Fruit fly (Drosophila melanogaster) whole organism, prepupa: Measurements from ENCODE around the gene Iyd.

Source experiments
- Blimp-1 ChIP-seq: fragments of 200-800 bp; sonication (Bioruptor generic); optimal IDR thresholded peaks from 3 replicates; lab custom pipeline; 2017; ENCODE audit warnings: missing biosample characterization, missing genetic modification characterization, mild to moderate bottlenecking, moderate library complexity, missing genetic modification reagents
- CG10669 ChIP-seq: fragments of 200-800 bp; sonication (Bioruptor generic); optimal IDR thresholded peaks from 3 replicates; lab custom pipeline; 2018; ENCODE audit warnings: missing biosample characterization, mild to moderate bottlenecking, missing genetic modification characterization, moderate library complexity
- CG11294 ChIP-seq: fragments of 200-800 bp; sonication (Bioruptor generic); IDR thresholded peaks from 2 replicates; pipeline ENCODE4 v1.3.6; 2022; ENCODE audit warnings: missing biosample characterization, missing genetic modification characterization
- CG11762 ChIP-seq: fragments of 200-800 bp; sonication (Bioruptor generic); optimal IDR thresholded peaks from 3 replicates; lab custom pipeline; 2016; ENCODE audit warnings: missing biosample characterization, missing genetic modification characterization; ENCODE audit not compliant: insufficient read depth
- CG15336 ChIP-seq: fragments of 200-800 bp; sonication (Bioruptor generic); IDR thresholded peaks from 2 replicates; pipeline ENCODE4 v1.3.6; 2022; ENCODE audit warnings: missing biosample characterization, missing genetic modification characterization
- CG1621 ChIP-seq: fragments of 200-800 bp; sonication (Bioruptor generic); optimal IDR thresholded peaks from 3 replicates; lab custom pipeline; 2018; ENCODE audit warnings: missing biosample characterization, mild to moderate bottlenecking, missing genetic modification characterization
- CG16779 ChIP-seq: fragments of 200-800 bp; sonication (Bioruptor generic); optimal IDR thresholded peaks from 3 replicates; lab custom pipeline; 2017; ENCODE audit warnings: missing biosample characterization, mild to moderate bottlenecking, missing genetic modification characterization
- CG3032 ChIP-seq: fragments of 200-800 bp; optimal IDR thresholded peaks from 2 replicates; lab custom pipeline; 2019; ENCODE audit warnings: missing biosample characterization, mild to moderate bottlenecking, missing genetic modification characterization, moderate library complexity
- CG31627 ChIP-seq: fragments of 200-800 bp; sonication (Bioruptor generic); optimal IDR thresholded peaks from 3 replicates; lab custom pipeline; 2016; ENCODE audit warnings: missing biosample characterization, missing genetic modification characterization
- CG32006 ChIP-seq: fragments of 200-800 bp; sonication (Bioruptor generic); optimal IDR thresholded peaks from 3 replicates; lab custom pipeline; 2017; ENCODE audit warnings: missing biosample characterization, mild to moderate bottlenecking, missing genetic modification characterization
- CG34406 ChIP-seq: fragments of 200-800 bp; sonication (Bioruptor generic); optimal IDR thresholded peaks from 3 replicates; lab custom pipeline; 2016; ENCODE audit warnings: missing biosample characterization, missing genetic modification characterization
- CG3919 ChIP-seq: fragments of 200-800 bp; sonication (Bioruptor generic); optimal IDR thresholded peaks from 3 replicates; lab custom pipeline; 2016; ENCODE audit warnings: missing biosample characterization, missing genetic modification characterization
- CG4318 ChIP-seq: fragments of 200-800 bp; sonication (Bioruptor generic); optimal IDR thresholded peaks from 3 replicates; lab custom pipeline; 2017; ENCODE audit warnings: missing biosample characterization, mild to moderate bottlenecking, missing genetic modification characterization
- CG6163 ChIP-seq: fragments of 200-800 bp; sonication (Bioruptor generic); IDR thresholded peaks from 3 replicates; pipeline ENCODE4 v1.3.6; 2022; ENCODE audit warnings: missing biosample characterization, missing genetic modification characterization
- CG6276 ChIP-seq: fragments of 200-800 bp; sonication (Bioruptor generic); optimal IDR thresholded peaks from 2 replicates; lab custom pipeline; 2017; ENCODE audit warnings: missing biosample characterization, mild to moderate bottlenecking, missing genetic modification characterization
- CG6792 ChIP-seq: fragments of 200-800 bp; sonication (Bioruptor generic); optimal IDR thresholded peaks from 3 replicates; lab custom pipeline; 2016; ENCODE audit warnings: missing biosample characterization, missing genetic modification characterization
- CG6808 ChIP-seq: fragments of 200-800 bp; sonication (Bioruptor generic); optimal IDR thresholded peaks from 3 replicates; lab custom pipeline; 2017; ENCODE audit warnings: missing biosample characterization, missing genetic modification characterization, mild to moderate bottlenecking, moderate library complexity, missing genetic modification reagents
- CG7368 ChIP-seq: fragments of 200-800 bp; sonication (Bioruptor generic); optimal IDR thresholded peaks from 3 replicates; lab custom pipeline; 2016; ENCODE audit warnings: missing biosample characterization, missing genetic modification characterization
- CG8119 ChIP-seq: fragments of 200-800 bp; sonication (Bioruptor generic); IDR thresholded peaks from 3 replicates; pipeline ENCODE4 v1.3.6; 2022; ENCODE audit warnings: missing biosample characterization, missing genetic modification characterization
- CG8319 ChIP-seq: fragments of 200-800 bp; sonication (Bioruptor generic); optimal IDR thresholded peaks from 3 replicates; lab custom pipeline; 2016; ENCODE audit warnings: missing biosample characterization, missing genetic modification characterization
- CG8632 ChIP-seq: fragments of 200-800 bp; sonication (Bioruptor generic); optimal IDR thresholded peaks from 3 replicates; lab custom pipeline; 2016; ENCODE audit warnings: missing biosample characterization, missing genetic modification characterization
- Eip78C ChIP-seq: fragments of 200-800 bp; sonication (Bioruptor generic); peaks from one replicate; lab custom pipeline; 2016; ENCODE audit warnings: missing biosample characterization, missing genetic modification characterization
- Eip93F ChIP-seq: fragments of 200-800 bp; sonication (Bioruptor generic); optimal IDR thresholded peaks from 2 replicates; lab custom pipeline; 2016; ENCODE audit warnings: missing biosample characterization, mild to moderate bottlenecking, missing genetic modification characterization
- Ets21C ChIP-seq: fragments of 200-800 bp; sonication (Bioruptor generic); optimal IDR thresholded peaks from 3 replicates; lab custom pipeline; 2016; ENCODE audit warnings: missing biosample characterization, missing genetic modification characterization
- Ets96B ChIP-seq: fragments of 200-800 bp; optimal IDR thresholded peaks from 2 replicates; lab custom pipeline; 2019; ENCODE audit warnings: missing biosample characterization, mild to moderate bottlenecking, missing genetic modification characterization, moderate library complexity
- Gug ChIP-seq: fragments of 200-800 bp; sonication (Bioruptor generic); IDR thresholded peaks from 2 replicates; pipeline ENCODE4 v1.3.6; 2022; ENCODE audit warnings: missing biosample characterization, missing genetic modification characterization
- Hr4 ChIP-seq: fragments of 200-800 bp; sonication (Bioruptor generic); optimal IDR thresholded peaks from 3 replicates; lab custom pipeline; 2016; ENCODE audit warnings: missing biosample characterization, missing genetic modification characterization
- Lpt ChIP-seq: fragments of 200-800 bp; sonication (Bioruptor generic); optimal IDR thresholded peaks from 3 replicates; lab custom pipeline; 2016; ENCODE audit warnings: missing biosample characterization, missing genetic modification characterization
- OdsH ChIP-seq: fragments of 200-800 bp; sonication (Bioruptor generic); optimal IDR thresholded peaks from 3 replicates; lab custom pipeline; 2016; ENCODE audit warnings: missing biosample characterization, missing genetic modification characterization
- Smox ChIP-seq: fragments of 200-800 bp; sonication (Bioruptor generic); optimal IDR thresholded peaks from 3 replicates; lab custom pipeline; 2016; ENCODE audit warnings: missing biosample characterization, missing genetic modification characterization
- Sox102F ChIP-seq: fragments of 200-800 bp; sonication (Bioruptor generic); optimal IDR thresholded peaks from 2 replicates; lab custom pipeline; 2016; ENCODE audit warnings: missing biosample characterization, mild to moderate bottlenecking, missing genetic modification characterization
- Sox15 ChIP-seq: fragments of 200-800 bp; sonication (Bioruptor generic); optimal IDR thresholded peaks from 3 replicates; lab custom pipeline; 2016; ENCODE audit warnings: missing biosample characterization, missing genetic modification characterization
- acj6 ChIP-seq: fragments of 200-800 bp; sonication (Bioruptor generic); optimal IDR thresholded peaks from 3 replicates; lab custom pipeline; 2016; ENCODE audit warnings: missing biosample characterization, missing genetic modification characterization
- cyc ChIP-seq: fragments of 200-800 bp; sonication (Bioruptor generic); optimal IDR thresholded peaks from 3 replicates; lab custom pipeline; 2016; ENCODE audit warnings: missing biosample characterization, missing genetic modification characterization
- dac ChIP-seq: fragments of 200-800 bp; sonication (Bioruptor generic); optimal IDR thresholded peaks from 2 replicates; lab custom pipeline; 2017; ENCODE audit warnings: missing biosample characterization, mild to moderate bottlenecking, missing genetic modification characterization
- dsx ChIP-seq: fragments of 200-800 bp; optimal IDR thresholded peaks from 3 replicates; lab custom pipeline; 2019; ENCODE audit warnings: missing biosample characterization, mild to moderate bottlenecking, missing genetic modification characterization, moderate library complexity; ENCODE audit not compliant: poor library complexity, severe bottlenecking
- eg ChIP-seq: fragments of 200-800 bp; sonication (Bioruptor generic); IDR thresholded peaks from 3 replicates; pipeline ENCODE4 v1.3.6; 2022; ENCODE audit warnings: missing biosample characterization, missing genetic modification characterization
- fd59A ChIP-seq: fragments of 200-800 bp; sonication (Bioruptor generic); optimal IDR thresholded peaks from 2 replicates; lab custom pipeline; 2017; ENCODE audit warnings: missing biosample characterization, mild to moderate bottlenecking, missing genetic modification characterization, missing genetic modification reagents
- fd85E ChIP-seq: fragments of 200-800 bp; sonication (Bioruptor generic); optimal IDR thresholded peaks from 3 replicates; lab custom pipeline; 2016; ENCODE audit warnings: missing biosample characterization, missing genetic modification characterization
- net ChIP-seq: fragments of 200-800 bp; sonication (Bioruptor generic); optimal IDR thresholded peaks from 3 replicates; lab custom pipeline; 2016; ENCODE audit warnings: missing biosample characterization, missing genetic modification characterization
- pdm3 ChIP-seq: fragments of 200-800 bp; sonication (Bioruptor generic); optimal IDR thresholded peaks from 3 replicates; lab custom pipeline; 2016; ENCODE audit warnings: missing biosample characterization, missing genetic modification characterization
- salr ChIP-seq, 2 experiments: fragments of 200-800 bp; sonication (Bioruptor generic); optimal IDR thresholded peaks; 3 replicates each; lab custom pipeline; 2016 to 2018; ENCODE audit warnings: missing biosample characterization in 2 of 2, missing genetic modification characterization in 2 of 2, mild to moderate bottlenecking in 1 of 2
- spab ChIP-seq: fragments of 200-800 bp; sonication (Bioruptor generic); optimal IDR thresholded peaks from 2 replicates; lab custom pipeline; 2017; ENCODE audit warnings: missing biosample characterization, mild to moderate bottlenecking, missing genetic modification characterization, missing genetic modification reagents
- ss ChIP-seq, 2 experiments: fragments of 200-800 bp; sonication (Bioruptor generic); optimal IDR thresholded peaks; 2 replicates in 1 of 2; 3 replicates in 1 of 2; lab custom pipeline; 2017 to 2018; ENCODE audit warnings: mild to moderate bottlenecking in 2 of 2, missing biosample characterization in 2 of 2, missing genetic modification characterization in 2 of 2, moderate library complexity in 1 of 2
- topi ChIP-seq: fragments of 200-800 bp; sonication (Bioruptor generic); optimal IDR thresholded peaks from 3 replicates; lab custom pipeline; 2016; ENCODE audit warnings: missing biosample characterization, missing genetic modification characterization
- vri ChIP-seq: fragments of 200-800 bp; sonication (Bioruptor generic); optimal IDR thresholded peaks from 3 replicates; lab custom pipeline; 2016; ENCODE audit warnings: missing biosample characterization, mild to moderate bottlenecking, missing genetic modification characterization

The Iyd gene

dm6 chr3L:11091943-11092609, 4.0 kb downstream of the Iyd start (continued):
- TF ChIP-seq dac, result no peak
- TF ChIP-seq spab, result peak; percentile 35
- no peak for TF ChIP-seq dsx
- TF ChIP-seq Blimp-1, result peak; percentile 15
- peak; percentile 95 for TF ChIP-seq vri (GFP tag; lab: Kevin White, UChicago)
- TF ChIP-seq CG8632 (GFP tag; lab: Kevin White, UChicago), result peak; percentile 53
- TF ChIP-seq pdm3 (GFP tag; lab: Kevin White, UChicago), result peak; percentile 66
- peak; percentile 76 for TF ChIP-seq topi
- TF ChIP-seq CG8119, result peak; percentile 39; the same call in 1 of the 3 replicates
- TF ChIP-seq CG7368 (GFP tag; lab: Kevin White, UChicago), result peak; percentile 54
- TF ChIP-seq Eip78C (GFP tag; lab: Kevin White, UChicago), result peak; percentile 84
- peak; percentile 19 for TF ChIP-seq CG16779
- TF ChIP-seq CG1621 (tag; lab: Kevin White, UChicago), result peak; percentile 21
- TF ChIP-seq OdsH (GFP tag; lab: Kevin White, UChicago), result peak; percentile 67
- no peak for TF ChIP-seq Eip93F (GFP tag; lab: Kevin White, UChicago)
- TF ChIP-seq Sox102F (GFP tag; lab: Kevin White, UChicago), result peak; percentile 56
- peak; percentile 21 for TF ChIP-seq CG11762 (GFP tag; lab: Kevin White, UChicago)
- TF ChIP-seq CG8319 (GFP tag; lab: Kevin White, UChicago), result peak; percentile 59
- TF ChIP-seq CG6163 (GFP tag; lab: Robert Waterston, UW), result peak; percentile 72
- peak; percentile 51 for TF ChIP-seq CG6808 (GFP tag; lab: Kevin White, UChicago)
- TF ChIP-seq CG3032 (tag; lab: Kevin White, UChicago), result peak; percentile 41
- peak; percentile 37 for TF ChIP-seq CG32006
- TF ChIP-seq CG15336 (GFP tag; lab: Robert Waterston, UW), result 0 out of 2 replicates have a peak, but pooled peaks have one; percentile 28
- peak; percentile 73 for TF ChIP-seq cyc (GFP tag; lab: Kevin White, UChicago)
- peak; percentile 33 for TF ChIP-seq CG10669 (GFP tag; lab: Kevin White, UChicago)
- peak; percentile 40 for TF ChIP-seq fd85E (GFP tag; lab: Kevin White, UChicago)
- no peak for TF ChIP-seq CG6276 (GFP tag; lab: Kevin White, UChicago)
- peak; percentile 59 for TF ChIP-seq Smox (GFP tag; lab: Kevin White, UChicago)
- no peak for TF ChIP-seq fd59A (GFP tag; lab: Kevin White, UChicago)

- TF ChIP-seq CG4318 (GFP tag; lab: Kevin White, UChicago), result peak; percentile 77
- peak; percentile 8 for TF ChIP-seq Sox15 (GFP tag; lab: Kevin White, UChicago)
- TF ChIP-seq ss (GFP tag; optimal IDR thresholded peaks at IDR 0.05; lab: Kevin White, UChicago), result peak; percentile 28 to 57
- peak; percentile 69 for TF ChIP-seq CG34406 (GFP tag; lab: Kevin White, UChicago)
- peak in 1 of 2 experiments; percentile 85 for TF ChIP-seq salr (GFP tag; optimal IDR thresholded peaks at IDR 0.05; lab: Kevin White, UChicago)
- TF ChIP-seq CG7368 (GFP tag; lab: Kevin White, UChicago), result peak; percentile 12
- TF ChIP-seq CG3032 (tag; lab: Kevin White, UChicago), result peak; percentile 11
- peak; percentile 73 for TF ChIP-seq pdm3 (GFP tag; lab: Kevin White, UChicago)
- TF ChIP-seq Ets96B (tag; lab: Kevin White, UChicago), result peak; percentile 38
- no peak for TF ChIP-seq Eip93F (GFP tag; lab: Kevin White, UChicago)
- TF ChIP-seq CG31627, result peak; percentile 54
- peak; percentile 42 for TF ChIP-seq cyc (GFP tag; lab: Kevin White, UChicago)
- peak; percentile 56 for TF ChIP-seq Ets21C (GFP tag; lab: Kevin White, UChicago)
- TF ChIP-seq Lpt (GFP tag; lab: Kevin White, UChicago), result peak; percentile 71
- peak; percentile 55 for TF ChIP-seq CG3919 (GFP tag; lab: Kevin White, UChicago)
- TF ChIP-seq Blimp-1, result no peak
- TF ChIP-seq net (GFP tag; lab: Kevin White, UChicago), result peak; percentile 84
- TF ChIP-seq acj6 (GFP tag; lab: Kevin White, UChicago), result peak; percentile 62
- peak; percentile 65; the same call in 1 of the 3 replicates for TF ChIP-seq CG6163 (GFP tag; lab: Robert Waterston, UW)
- TF ChIP-seq eg (GFP tag; lab: Robert Waterston, UW), result peak; percentile 67
- TF ChIP-seq Gug (GFP tag; lab: Robert Waterston, UW), result peak; percentile 58
- TF ChIP-seq CG6792, result peak; percentile 50
- no peak for TF ChIP-seq CG8319 (GFP tag; lab: Kevin White, UChicago)
- peak; percentile 53 for TF ChIP-seq dac
- TF ChIP-seq Hr4 (GFP tag; lab: Kevin White, UChicago), result peak; percentile 88
- TF ChIP-seq CG6276 (GFP tag; lab: Kevin White, UChicago), result peak; percentile 74
- TF ChIP-seq CG11294 (GFP tag; lab: Robert Waterston, UW), result no peak; the same call in 1 of the 2 replicates
- TF ChIP-seq Smox (GFP tag; lab: Kevin White, UChicago), result peak; percentile 71
- peak; percentile 79 for TF ChIP-seq CG8119
- TF ChIP-seq CG15336 (GFP tag; lab: Robert Waterston, UW), result peak; percentile 82
- TF ChIP-seq OdsH (GFP tag; lab: Kevin White, UChicago), result peak; percentile 77
Measured at dm6 chr3L:11089805-11090440, 6.1 kb downstream of the Iyd start.
